Fruit fly (Drosophila melanogaster) Kc167 (cell line): ENCODE measurements around the gene CG7227.

Experiments
- Myc ChIP-seq: fragments of >200 bp; optimal IDR thresholded peaks from 2 replicates; lab custom pipeline; 2017; ENCODE audit warnings: missing external identifiers
- Sin3A ChIP-seq: fragments of >200 bp; optimal IDR thresholded peaks from 2 replicates; lab custom pipeline; 2018; ENCODE audit warnings: missing external identifiers
- h ChIP-seq: fragments of >200 bp; optimal IDR thresholded peaks from 3 replicates; lab custom pipeline; 2018; ENCODE audit warnings: missing external identifiers
- insv ChIP-seq: fragments of >200 bp; optimal IDR thresholded peaks from 3 replicates; lab custom pipeline; 2018; ENCODE audit warnings: missing external identifiers
- psq ChIP-seq: fragments of >200 bp; optimal IDR thresholded peaks from 2 replicates; lab custom pipeline; 2017; ENCODE audit warnings: missing external identifiers
- ttk ChIP-seq: sonication (Bioruptor generic); optimal IDR thresholded peaks from 2 replicates; lab custom pipeline; 2017; ENCODE audit warnings: missing external identifiers

DNA sequence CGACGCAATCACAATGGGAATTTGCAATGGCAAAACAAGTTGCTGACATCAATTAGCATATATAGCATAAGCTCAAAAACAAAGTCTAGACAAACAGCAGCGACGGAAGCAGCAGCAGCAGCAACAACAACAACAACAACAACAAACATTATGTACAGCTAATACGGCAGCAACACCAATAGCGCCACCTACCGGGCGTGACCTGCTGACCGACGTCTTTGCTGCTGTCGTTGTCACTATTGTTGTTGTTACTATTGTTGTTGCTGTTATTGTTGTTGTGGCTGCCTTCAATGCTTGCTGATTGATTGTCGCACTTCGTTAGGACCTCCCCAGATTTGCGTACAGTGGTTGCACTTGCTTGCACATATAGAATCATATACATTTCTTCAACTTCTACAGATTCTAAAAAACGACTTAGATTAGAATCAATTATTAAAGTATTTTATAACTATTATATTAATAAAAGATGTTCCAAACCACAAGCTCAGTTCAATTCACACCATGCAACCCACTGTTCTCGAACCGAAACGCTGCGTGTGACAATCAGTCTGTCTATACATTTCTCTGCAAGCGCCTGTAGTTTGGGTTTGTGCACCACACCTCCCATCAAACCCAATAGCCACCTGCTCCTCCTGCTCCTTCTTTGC is 44.5 kb downstream of the CG7227 start:
- no peak for TF ChIP-seq psq (lab: Kevin White, UChicago)
- TF ChIP-seq Myc: no peak
- no peak for TF ChIP-seq h (lab: Kevin White, UChicago)
- no peak for TF ChIP-seq Sin3A
- no peak for TF ChIP-seq ttk (lab: Kevin White, UChicago)
- TF ChIP-seq insv: no peak
